Worm (Caenorhabditis elegans) whole organism, late embryonic: ENCODE data around the gene T24C12.1.

Experiments
- ahr-1 ChIP-seq: sonication (generic microtip); optimal IDR thresholded peaks from 2 replicates; lab custom pipeline; 2016; ENCODE audit warnings: missing genetic modification characterization, missing compliant biosample characterization
- ama-1 ChIP-seq: fragments of 150-350 bp; optimal IDR thresholded peaks from 2 replicates; lab custom pipeline; 2014
- ceh-19 ChIP-seq: fragments of 200-800 bp; sonication (Bioruptor generic); optimal IDR thresholded peaks from 2 replicates; lab custom pipeline; 2018; ENCODE audit warnings: mild to moderate bottlenecking, missing genetic modification characterization, missing compliant biosample characterization
- ceh-2 ChIP-seq: sonication (generic microtip); optimal IDR thresholded peaks from 2 replicates; lab custom pipeline; 2016; ENCODE audit warnings: missing genotype, missing genetic modification characterization, missing compliant biosample characterization
- ceh-22 ChIP-seq: sonication (generic microtip); optimal IDR thresholded peaks from 2 replicates; lab custom pipeline; 2017; ENCODE audit warnings: missing biosample characterization, missing genetic modification characterization
- ceh-31 ChIP-seq: sonication (generic microtip); optimal IDR thresholded peaks from 2 replicates; lab custom pipeline; 2016; ENCODE audit warnings: missing genetic modification characterization, missing compliant biosample characterization
- ceh-9 ChIP-seq: sonication (generic microtip); optimal IDR thresholded peaks from 2 replicates; lab custom pipeline; 2016; ENCODE audit warnings: mild to moderate bottlenecking, missing genetic modification characterization, inconsistent platforms, missing compliant biosample characterization
- che-1 ChIP-seq: sonication (generic microtip); optimal IDR thresholded peaks from 2 replicates; lab custom pipeline; 2016; ENCODE audit warnings: mild to moderate bottlenecking, missing genetic modification characterization, missing compliant biosample characterization
- dve-1 ChIP-seq: sonication (generic microtip); optimal IDR thresholded peaks from 2 replicates; lab custom pipeline; 2017; ENCODE audit warnings: antibody characterized with exemption, mild to moderate bottlenecking, missing genetic modification characterization, missing compliant biosample characterization
- elt-2 ChIP-seq: sonication (generic microtip); optimal IDR thresholded peaks from 2 replicates; lab custom pipeline; 2016; ENCODE audit warnings: missing genetic modification reagents, missing genetic modification characterization, missing compliant biosample characterization
- ets-4 ChIP-seq: sonication (generic microtip); optimal IDR thresholded peaks from 2 replicates; lab custom pipeline; 2016; ENCODE audit warnings: missing genetic modification characterization, missing compliant biosample characterization
- fkh-10 ChIP-seq: fragments of 150-350 bp; optimal IDR thresholded peaks from 2 replicates; lab custom pipeline; 2014; ENCODE audit warnings: missing biosample characterization, missing genetic modification reagents, missing genetic modification characterization
- hlh-30 ChIP-seq: sonication (generic microtip); optimal IDR thresholded peaks from 2 replicates; lab custom pipeline; 2017; ENCODE audit warnings: antibody characterized with exemption, missing genetic modification characterization, missing compliant biosample characterization; ENCODE audit not compliant: insufficient read depth
- hlh-6 ChIP-seq: sonication (generic microtip); optimal IDR thresholded peaks from 2 replicates; lab custom pipeline; 2016; ENCODE audit warnings: missing genotype, missing genetic modification characterization, missing compliant biosample characterization
- hlh-8 ChIP-seq: sonication (generic microtip); optimal IDR thresholded peaks from 2 replicates; lab custom pipeline; 2016; ENCODE audit warnings: missing genotype, missing genetic modification characterization, missing compliant biosample characterization
- lim-6 ChIP-seq: sonication (generic microtip); optimal IDR thresholded peaks from 2 replicates; lab custom pipeline; 2016; ENCODE audit warnings: missing genetic modification characterization, missing compliant biosample characterization
- nfya-1 ChIP-seq: sonication (generic microtip); optimal IDR thresholded peaks from 2 replicates; lab custom pipeline; 2017; ENCODE audit warnings: missing genetic modification characterization, mild to moderate bottlenecking, missing compliant biosample characterization, antibody characterized with exemption, moderate library complexity
- nhr-11 ChIP-seq: fragments of 150-350 bp; optimal IDR thresholded peaks from 2 replicates; lab custom pipeline; 2014; ENCODE audit warnings: missing biosample characterization, missing genetic modification characterization
- nhr-232 ChIP-seq: sonication (generic microtip); optimal IDR thresholded peaks from 2 replicates; lab custom pipeline; 2016; ENCODE audit warnings: missing genetic modification characterization, missing compliant biosample characterization
- npax-4 ChIP-seq: sonication (generic microtip); optimal IDR thresholded peaks from 2 replicates; lab custom pipeline; 2016; ENCODE audit warnings: missing genetic modification characterization, missing compliant biosample characterization
- pag-3 ChIP-seq: sonication (generic microtip); optimal IDR thresholded peaks from 2 replicates; lab custom pipeline; 2016; ENCODE audit warnings: missing compliant biosample characterization, missing genetic modification characterization, borderline replicate concordance
- pax-1 ChIP-seq: fragments of 150-350 bp; optimal IDR thresholded peaks from 2 replicates; lab custom pipeline; 2014; ENCODE audit warnings: missing biosample characterization, missing genetic modification characterization
- pha-2 ChIP-seq: sonication (generic microtip); optimal IDR thresholded peaks from 2 replicates; lab custom pipeline; 2017; ENCODE audit warnings: mild to moderate bottlenecking, missing genetic modification characterization, missing compliant biosample characterization
- pha-4 ChIP-seq: fragments of 150-350 bp; optimal IDR thresholded peaks from 2 replicates; lab custom pipeline; 2018; ENCODE audit warnings: missing biosample characterization, missing genetic modification reagents, missing genetic modification characterization
- pros-1 ChIP-seq: fragments of 150-350 bp; optimal IDR thresholded peaks from 2 replicates; lab custom pipeline; 2014; ENCODE audit warnings: missing biosample characterization, missing genetic modification reagents, missing genetic modification characterization
- ref-2 ChIP-seq: sonication (generic microtip); optimal IDR thresholded peaks from 2 replicates; lab custom pipeline; 2016; ENCODE audit warnings: missing genetic modification characterization, missing compliant biosample characterization
- sdc-2 ChIP-seq: sonication (generic microtip); optimal IDR thresholded peaks from 2 replicates; lab custom pipeline; 2016; ENCODE audit warnings: missing genotype, missing genetic modification characterization, missing compliant biosample characterization
- tbx-2 ChIP-seq: sonication (generic microtip); optimal IDR thresholded peaks from 2 replicates; lab custom pipeline; 2016; ENCODE audit warnings: missing genetic modification characterization, missing compliant biosample characterization
- unc-3 ChIP-seq, 2 experiments: fragments of 200-800 bp in 1 of 2; sonication (Bioruptor generic) in 1 of 2; sonication (generic microtip) in 1 of 2; conservative IDR thresholded peaks in 1 of 2; optimal IDR thresholded peaks in 1 of 2; 2 replicates each; pipeline versions ENCODE4 v1.3.6 to Lab custom; 2016 to 2022; ENCODE audit warnings: missing compliant biosample characterization in 2 of 2, missing genetic modification characterization in 2 of 2, missing genetic modification reagents in 1 of 2
- unc-86 ChIP-seq: sonication (generic microtip); optimal IDR thresholded peaks from 2 replicates; lab custom pipeline; 2016; ENCODE audit warnings: missing genetic modification characterization, missing compliant biosample characterization
- zip-5 ChIP-seq: sonication (generic microtip); optimal IDR thresholded peaks from 2 replicates; lab custom pipeline; 2016; ENCODE audit warnings: missing genetic modification characterization, missing compliant biosample characterization
- ztf-16 ChIP-seq: sonication (generic microtip); optimal IDR thresholded peaks from 2 replicates; lab custom pipeline; 2017; ENCODE audit warnings: missing genetic modification characterization, missing compliant biosample characterization

T24C12.1 gene

ce11 chrX:2210751-2211150, 11.5 kb downstream of the T24C12.1 start, which contains the start of gene peb-1:
Gene peb-1, plus strand, starts transcription at chrX:2211051.
- no peak for TF ChIP-seq hlh-6 (tag; lab: Kevin White, UChicago)
- no peak for TF ChIP-seq fkh-10 (GFP tag; lab: Kevin White, UChicago)
- TF ChIP-seq hlh-8 (tag; lab: Kevin White, UChicago), result no peak

- TF ChIP-seq dve-1 (tag; lab: Kevin White, UChicago) (no peak), ceh-9 (no peak), pag-3 (tag; lab: Kevin White, UChicago) (no peak), ceh-31 (no peak), ceh-2 (tag; lab: Kevin White, UChicago) (peak; percentile 30), tbx-2 (peak; percentile 32), ceh-22 (peak; percentile 21)
Measured at ce11 chrX:2212141-2212540, 12.9 kb downstream of the T24C12.1 start.

- TF ChIP-seq pha-2 (tag; lab: Kevin White, UChicago) (no peak), npax-4 (tag; lab: Kevin White, UChicago) (no peak), ahr-1 (tag; lab: Kevin White, UChicago) (no peak), sdc-2 (tag; lab: Kevin White, UChicago) (no peak), ama-1 (no peak), unc-3 (GFP tag; conservative IDR thresholded peaks at IDR 0.05; lab: Robert Waterston, UW) (no peak), unc-3 (tag; optimal IDR thresholded peaks at IDR 0.05; lab: Kevin White, UChicago) (no peak)
- TF ChIP-seq, all 69 proteins: peak for 0
Measured at ce11 chrX:2212712-2213111, 13.5 kb downstream of the T24C12.1 start.

ce11 chrX:2213400-2214362, 14.4 kb downstream of the T24C12.1 start:
- TF ChIP-seq elt-2 (tag; lab: Kevin White, UChicago), result peak; percentile 39
- no peak for TF ChIP-seq ztf-16 (tag; lab: Kevin White, UChicago)
- TF ChIP-seq pha-4 (tag; lab: Kevin White, UChicago), result no peak
- no peak for TF ChIP-seq unc-86 (tag; lab: Kevin White, UChicago)
- TF ChIP-seq ets-4 (tag; lab: Kevin White, UChicago), result no peak

ce11 chrX:2214454-2214853, 15.2 kb downstream of the T24C12.1 start:
- TF ChIP-seq pax-1 (tag; lab: Kevin White, UChicago) (no peak), nhr-232 (tag; lab: Kevin White, UChicago) (no peak), che-1 (tag; lab: Kevin White, UChicago) (no peak), ceh-19 (GFP tag; lab: Kevin White, UChicago) (no peak), pag-3 (tag; lab: Kevin White, UChicago) (no peak), ref-2 (tag; lab: Kevin White, UChicago) (no peak), hlh-30 (tag; lab: Kevin White, UChicago) (no peak), fkh-10 (GFP tag; lab: Kevin White, UChicago) (no peak), ceh-9 (no peak), pros-1 (tag; lab: Kevin White, UChicago) (no peak)

- TF ChIP-seq nfya-1 (tag; lab: Kevin White, UChicago), result no peak
- TF ChIP-seq ceh-2 (tag; lab: Kevin White, UChicago), result no peak
- TF ChIP-seq lim-6 (tag; lab: Kevin White, UChicago), result no peak
- TF ChIP-seq nhr-11 (tag; lab: Kevin White, UChicago), result no peak
- TF ChIP-seq zip-5 (tag; lab: Kevin White, UChicago), result no peak
- TF ChIP-seq hlh-8 (tag; lab: Kevin White, UChicago), result no peak
- peak; percentile 22 for TF ChIP-seq hlh-30 (tag; lab: Kevin White, UChicago)
- peak; percentile 76 for TF ChIP-seq elt-2 (tag; lab: Kevin White, UChicago)
Measured at ce11 chrX:2215108-2215507, 15.9 kb downstream of the T24C12.1 start.
